Fruit fly (Drosophila melanogaster): Measurements from ENCODE around the gene CenG1A.

CenG1A gene

dm6 chr2L:13904331-13904911, 69.1 kb downstream of the CenG1A start, which contains the start of gene Smg5 (continued):
- TF ChIP-seq Hand (GFP tag; optimal IDR thresholded peaks at IDR 0.05) (no peak), gt (GFP tag; IDR thresholded peaks at IDR 0.05) (peak; percentile 92), fd96Cb (tag; optimal IDR thresholded peaks at IDR 0.05) (peak; percentile 90), pan (optimal IDR thresholded peaks at IDR 0.05) (no peak), pan (GFP tag; optimal IDR thresholded peaks at IDR 0.05 in 1 of 2, IDR thresholded peaks at IDR 0.05 in 1 of 2) (peak in 1 of 2 experiments; percentile 94), hb (GFP tag; IDR thresholded peaks at IDR 0.05; ENCODE audit: partially characterized antibody) (peak; percentile 96), salm (tag; optimal IDR thresholded peaks at IDR 0.05) (no peak), CG7928 (GFP tag; optimal IDR thresholded peaks at IDR 0.05) (peak; percentile 62), CG6854 (GFP tag; optimal IDR thresholded peaks at IDR 0.05) (no peak), CG3281 (GFP tag; optimal IDR thresholded peaks at IDR 0.05) (peak; percentile 68), sob (GFP tag; IDR thresholded peaks at IDR 0.05) (peak; percentile 99), lmd (GFP tag; IDR thresholded peaks at IDR 0.05) (peak; percentile 99), sna (GFP tag; IDR thresholded peaks at IDR 0.05; ENCODE audit: partially characterized antibody) (peak; percentile 94), ftz-f1 (GFP tag; optimal IDR thresholded peaks at IDR 0.05) (peak; percentile 65), ci (GFP tag; IDR thresholded peaks at IDR 0.05) (peak; percentile 97), CG1647 (GFP tag; optimal IDR thresholded peaks at IDR 0.05) (peak; percentile 96), CG10959 (GFP tag; IDR thresholded peaks at IDR 0.05) (peak; percentile 97), luna (GFP tag; optimal IDR thresholded peaks at IDR 0.05) (peak; percentile 92), Atf3 (GFP tag; optimal IDR thresholded peaks at IDR 0.05) (peak; percentile 93), tgo (GFP tag; IDR thresholded peaks at IDR 0.05) (peak; percentile 96), btn (GFP tag; optimal IDR thresholded peaks at IDR 0.05) (peak; percentile 82), nom (GFP tag; optimal IDR thresholded peaks at IDR 0.05) (peak; percentile 43), CG4328 (GFP tag; optimal IDR thresholded peaks at IDR 0.05) (peak; percentile 76), CG11247 (GFP tag; IDR thresholded peaks at IDR 0.05) (peak; percentile 96), repo (GFP tag; optimal IDR thresholded peaks at IDR 0.05) (peak; percentile 96), NC2α (GFP tag; optimal IDR thresholded peaks at IDR 0.05) (peak; percentile 85), CG1603 (tag; optimal IDR thresholded peaks at IDR 0.05) (peak; percentile 99), pho (GFP tag; optimal IDR thresholded peaks at IDR 0.05) (peak; percentile 98), CG4282 (GFP tag; optimal IDR thresholded peaks at IDR 0.05) (peak; percentile 99), ttk (GFP tag; IDR thresholded peaks at IDR 0.05) (peak; percentile 95), dm (GFP tag; optimal IDR thresholded peaks at IDR 0.05) (peak; percentile 97), tll (GFP tag; optimal IDR thresholded peaks at IDR 0.05) (peak in 1 of 2 experiments; percentile 26), Gsc (GFP tag; IDR thresholded peaks at IDR 0.05) (peak; percentile 89), CG4360 (GFP tag; IDR thresholded peaks at IDR 0.05) (no peak), CG6175 (GFP tag; IDR thresholded peaks at IDR 0.05) (peak; percentile 89), ro (GFP tag; IDR thresholded peaks at IDR 0.05) (peak; percentile 84), HmgZ (tag; optimal IDR thresholded peaks at IDR 0.05) (peak; percentile 95), Sox100B (GFP tag; optimal IDR thresholded peaks at IDR 0.05) (no peak), CG13123 (GFP tag; optimal IDR thresholded peaks at IDR 0.05) (peak; percentile 89), Fer3 (tag; optimal IDR thresholded peaks at IDR 0.05) (peak; percentile 82), rib (GFP tag; IDR thresholded peaks at IDR 0.05) (peak; percentile 95), h (optimal IDR thresholded peaks at IDR 0.05) (no peak), gce (GFP tag; IDR thresholded peaks at IDR 0.05) (peak; percentile 83), cad (GFP tag; optimal IDR thresholded peaks at IDR 0.05) (no peak), HLHmδ (GFP tag; optimal IDR thresholded peaks at IDR 0.05) (peak; percentile 4), H2.0 (GFP tag; IDR thresholded peaks at IDR 0.05) (peak; percentile 97), CG4404 (GFP tag; IDR thresholded peaks at IDR 0.05) (peak; percentile 98), nau (GFP tag; optimal IDR thresholded peaks at IDR 0.05) (no peak), HLH4C (GFP tag; IDR thresholded peaks at IDR 0.05; ENCODE audit: partially characterized antibody) (peak; percentile 94), Abd-B (GFP tag; optimal IDR thresholded peaks at IDR 0.05) (peak; percentile 92), corto (GFP tag; optimal IDR thresholded peaks at IDR 0.05) (peak; percentile 65)

Data from whole organism, embryonic.